Fruit fly (Drosophila melanogaster): ENCODE data around the gene CG32022.

CG32022 gene

DNA sequence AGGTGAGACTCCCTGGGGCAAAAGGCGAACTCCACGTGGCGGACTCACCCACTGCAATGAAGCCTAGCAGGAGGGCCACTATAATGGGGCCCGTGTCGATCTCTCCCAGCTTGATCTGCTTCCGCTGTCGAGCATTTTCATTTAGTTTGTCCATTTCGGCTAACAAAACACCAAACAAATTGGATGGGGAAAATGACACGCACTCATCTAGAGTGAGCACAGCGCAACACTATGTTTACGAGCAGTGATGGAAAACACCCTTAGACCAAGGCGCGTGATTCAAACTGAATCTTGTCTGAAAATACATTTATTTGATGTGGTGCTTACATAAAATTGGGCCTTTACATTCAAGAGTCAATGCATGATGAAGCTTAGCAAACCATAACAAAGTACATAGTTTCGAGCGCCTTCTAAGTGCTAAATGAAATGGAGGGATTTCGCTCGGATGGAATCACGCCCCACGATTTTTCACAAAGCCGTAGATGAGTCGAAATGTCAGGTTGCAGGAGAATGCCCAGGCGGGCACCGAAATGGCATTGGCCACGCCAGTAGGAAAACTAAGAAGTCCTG lies 997 bp downstream of the CG32022 start, which contains the start of gene SrpRbeta (continued):
- TF ChIP-seq dmrt11E (tag; optimal IDR thresholded peaks at IDR 0.05) (no peak), tin (GFP tag; optimal IDR thresholded peaks at IDR 0.05) (no peak), CG7963 (GFP tag; IDR thresholded peaks at IDR 0.05; ENCODE audit: partially characterized antibody) (no peak), lmd (GFP tag; IDR thresholded peaks at IDR 0.05) (no peak), CG17361 (GFP tag; IDR thresholded peaks at IDR 0.05) (no peak), nom (GFP tag; optimal IDR thresholded peaks at IDR 0.05) (peak; percentile 40), CG10209 (GFP tag; optimal IDR thresholded peaks at IDR 0.05) (peak; percentile 6), CG4328 (GFP tag; optimal IDR thresholded peaks at IDR 0.05) (no peak), zfh2 (GFP tag; optimal IDR thresholded peaks at IDR 0.05) (peak; percentile 36), CG1603 (tag; optimal IDR thresholded peaks at IDR 0.05) (peak; percentile 40), HLH54F (GFP tag; optimal IDR thresholded peaks at IDR 0.05) (peak; percentile 30), CG42726 (GFP tag; IDR thresholded peaks at IDR 0.05; ENCODE audit: partially characterized antibody) (no peak), HmgZ (tag; optimal IDR thresholded peaks at IDR 0.05) (peak; percentile 71), CG10431 (GFP tag; optimal IDR thresholded peaks at IDR 0.05) (no peak), CG18599 (GFP tag; optimal IDR thresholded peaks at IDR 0.05) (peak; percentile 24), CG6765 (GFP tag; optimal IDR thresholded peaks at IDR 0.05) (no peak), Nf-YC (tag; optimal IDR thresholded peaks at IDR 0.05) (peak; percentile 1), CG1832 (GFP tag; optimal IDR thresholded peaks at IDR 0.05) (no peak), NFAT (GFP tag; IDR thresholded peaks at IDR 0.05) (peak; percentile 65; the same call in 1 of the 2 replicates), Ets97D (GFP tag; optimal IDR thresholded peaks at IDR 0.05) (peak; percentile 23), Sry-β (GFP tag; optimal IDR thresholded peaks at IDR 0.05) (no peak), CG2120 (GFP tag; optimal IDR thresholded peaks at IDR 0.05) (peak; percentile 69), Sry-δ (GFP tag; optimal IDR thresholded peaks at IDR 0.05) (peak; percentile 23), CG4282 (GFP tag; optimal IDR thresholded peaks at IDR 0.05) (no peak), Mad (GFP tag; optimal IDR thresholded peaks at IDR 0.05) (peak; percentile 35), E2f2 (GFP tag; IDR thresholded peaks at IDR 0.05) (peak; percentile 95), Xbp1 (GFP tag; optimal IDR thresholded peaks at IDR 0.05) (peak; percentile 50), CG11093 (GFP tag; IDR thresholded peaks at IDR 0.05) (no peak), vvl (GFP tag; IDR thresholded peaks at IDR 0.05) (peak; percentile 42; the same call in 1 of the 2 replicates), CG10543 (GFP tag; optimal IDR thresholded peaks at IDR 0.05) (peak; percentile 42), tup (GFP tag; optimal IDR thresholded peaks at IDR 0.05) (no peak), dati (GFP tag; IDR thresholded peaks at IDR 0.05) (no peak), CG16815 (GFP tag; optimal IDR thresholded peaks at IDR 0.05) (no peak), CG11247 (GFP tag; IDR thresholded peaks at IDR 0.05) (peak; percentile 17; the same call in 1 of the 2 replicates), amos (GFP tag; IDR thresholded peaks at IDR 0.05; ENCODE audit: partially characterized antibody) (peak; percentile 7; the same call in 1 of the 2 replicates), Dp (GFP tag; optimal IDR thresholded peaks at IDR 0.05) (peak; percentile 93), Sox100B (GFP tag; optimal IDR thresholded peaks at IDR 0.05) (no peak), az2 (GFP tag; optimal IDR thresholded peaks at IDR 0.05) (no peak), Atf-2 (GFP tag; optimal IDR thresholded peaks at IDR 0.05) (no peak), dan (GFP tag; IDR thresholded peaks at IDR 0.05) (no peak), H2.0 (GFP tag; IDR thresholded peaks at IDR 0.05) (peak; percentile 13; the same call in 1 of the 2 replicates), dpn (GFP tag; optimal IDR thresholded peaks at IDR 0.05) (peak; percentile 31 to 56), sima (GFP tag; optimal IDR thresholded peaks at IDR 0.05) (no peak), dm (GFP tag; optimal IDR thresholded peaks at IDR 0.05) (peak; percentile 46), wor (GFP tag; IDR thresholded peaks at IDR 0.05) (no peak), Usf (GFP tag; optimal IDR thresholded peaks at IDR 0.05) (no peak), disco-r (GFP tag; optimal IDR thresholded peaks at IDR 0.05) (no peak), CG6854 (GFP tag; optimal IDR thresholded peaks at IDR 0.05) (no peak), Med (GFP tag) (peak; percentile 92), kah (GFP tag; optimal IDR thresholded peaks at IDR 0.05) (no peak)
